Worm (Caenorhabditis elegans): ENCODE data around the gene C06H5.12.
"Not testable (repeated sequence)": the region's sequence is repeated elsewhere in the genome, so short reads cannot be mapped to it uniquely, and the experiment has no call there.

Gene C06H5.12

DNA sequence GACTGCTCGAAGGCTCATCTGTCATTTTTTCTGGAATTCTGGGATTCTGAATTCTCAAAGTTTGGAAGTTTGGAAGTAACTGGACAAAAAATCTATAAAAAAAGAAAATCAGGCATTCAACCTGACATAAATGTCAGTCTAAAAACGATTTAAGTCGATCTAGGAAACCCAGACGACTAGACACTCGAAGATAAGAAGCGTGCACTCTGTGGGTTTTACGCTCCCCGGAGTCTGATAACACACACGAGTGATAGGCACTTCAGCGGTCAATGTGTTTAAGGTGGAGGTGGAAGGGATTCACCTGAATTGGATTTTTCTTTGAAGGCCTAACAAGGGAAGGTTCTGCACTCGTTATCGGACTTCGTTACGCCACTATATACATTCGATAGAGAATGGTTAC is 5.6 kb upstream of the C06H5.12 start, which contains the start of gene C06H5.6:
TSS of gene C06H5.6 (minus strand) at position 46 of the 400 bp plus-strand sequence.
- TF ChIP-seq xnd-1 (tag; optimal IDR thresholded peaks at IDR 0.05) (no peak), ztf-6 (GFP tag; IDR thresholded peaks at IDR 0.05) (no peak), F39B2.1 (GFP tag; IDR thresholded peaks at IDR 0.05) (no peak), rcor-1 (GFP tag; IDR thresholded peaks at IDR 0.05) (no peak), lin-54 (GFP tag; optimal IDR thresholded peaks at IDR 0.05) (no peak), him-1 (tag; optimal IDR thresholded peaks at IDR 0.05) (no peak), D2030.7 (GFP tag; IDR thresholded peaks at IDR 0.05) (no peak), ama-1 (optimal IDR thresholded peaks at IDR 0.05) (no peak), ama-1 (GFP tag; optimal IDR thresholded peaks at IDR 0.05) (no peak), bed-2 (GFP tag; IDR thresholded peaks at IDR 0.05) (no peak), nhr-80 (tag; optimal IDR thresholded peaks at IDR 0.05) (peak; percentile 64), dox-1 (GFP tag; IDR thresholded peaks at IDR 0.05) (0 out of 2 replicates have a peak, but pooled peaks have one; percentile 41), attf-5 (GFP tag; optimal IDR thresholded peaks at IDR 0.05) (no peak), ceh-79 (tag; optimal IDR thresholded peaks at IDR 0.05) (no peak)

- no peak for TF ChIP-seq hsf-1 (GFP tag; IDR thresholded peaks at IDR 0.05)
- no peak for TF ChIP-seq ztf-26 (tag; optimal IDR thresholded peaks at IDR 0.05)
- TF ChIP-seq ztf-25 (GFP tag; IDR thresholded peaks at IDR 0.05), result no peak
- no peak for TF ChIP-seq dpff-1 (tag; optimal IDR thresholded peaks at IDR 0.05)
- no peak for TF ChIP-seq snpc-1.3 (tag; optimal IDR thresholded peaks at IDR 0.05; ENCODE audit: insufficient read depth)
- peak; percentile 50 for TF ChIP-seq nhr-80 (tag; optimal IDR thresholded peaks at IDR 0.05)
- no peak for TF ChIP-seq tlf-1 (GFP tag; optimal IDR thresholded peaks at IDR 0.05)
- no peak for TF ChIP-seq T07F8.4 (tag; optimal IDR thresholded peaks at IDR 0.05)
Measured at ce11 chrV:17891317-17891716, 3.3 kb upstream of the C06H5.12 start.

ce11 chrV:17893959-17894358 is 626 bp upstream of the C06H5.12 start, which contains the start of gene C06H5.11:
Gene C06H5.11 (minus strand): TSS chrV:17894059.
- not testable (repeated sequence) for TF ChIP-seq ztf-18 (tag; optimal IDR thresholded peaks at IDR 0.05); nhr-80 (tag; optimal IDR thresholded peaks at IDR 0.05); lin-26 (GFP tag; IDR thresholded peaks at IDR 0.05)

DNA sequence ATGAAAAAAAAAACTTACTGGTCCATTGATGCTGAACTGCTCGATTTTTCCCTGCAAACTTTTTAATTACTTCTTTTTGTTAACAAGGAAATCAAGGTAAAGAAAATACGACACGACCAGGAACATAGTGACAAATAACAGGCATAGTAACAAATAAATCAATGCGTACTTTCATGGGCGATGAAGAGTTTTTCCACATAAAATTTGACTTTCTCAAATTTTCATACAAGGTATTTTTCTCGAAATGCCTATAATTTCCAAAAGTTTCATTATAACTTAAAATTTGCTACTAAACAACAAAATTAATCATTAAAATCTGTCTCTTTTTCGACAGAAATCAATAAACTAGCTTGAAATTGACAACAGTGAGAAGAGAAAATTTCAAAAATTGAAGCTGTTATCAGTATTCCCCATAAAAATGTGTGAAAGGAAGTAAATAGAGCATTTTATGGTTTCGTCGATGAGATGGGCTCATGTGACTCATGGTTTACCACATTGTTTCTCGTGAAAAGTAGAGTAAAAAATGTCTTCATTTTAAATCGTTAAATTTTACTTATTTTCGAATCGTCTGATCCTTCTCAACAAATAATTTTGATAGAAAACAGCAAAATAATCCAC is 2.3 kb downstream of the C06H5.12 start, which contains the start of gene fbxa-156:
TSS of gene fbxa-156 (minus strand) at position 51 of the 618 bp plus-strand sequence.
- TF ChIP-seq atf-7 (tag; optimal IDR thresholded peaks at IDR 0.05), result no peak
- peak; percentile 1 for TF ChIP-seq nhr-80 (tag; optimal IDR thresholded peaks at IDR 0.05)

ce11 chrV:17897646-17898045 is 3.1 kb downstream of the C06H5.12 start, which contains the start of gene C06H5.13:
Gene C06H5.13 (minus strand): TSS chrV:17897746.
- TF ChIP-seq egl-44 (GFP tag; IDR thresholded peaks at IDR 0.05); rcor-1 (GFP tag; IDR thresholded peaks at IDR 0.05); die-1 (tag; optimal IDR thresholded peaks at IDR 0.05): not testable (repeated sequence)

- TF ChIP-seq ama-1 (optimal IDR thresholded peaks at IDR 0.05), result no peak
- no peak for TF ChIP-seq ama-1 (GFP tag; optimal IDR thresholded peaks at IDR 0.05)
- no peak for TF ChIP-seq pbrm-1 (GFP tag; IDR thresholded peaks at IDR 0.05)
- TF ChIP-seq ceh-40 (GFP tag; IDR thresholded peaks at IDR 0.05), result no peak
- TF ChIP-seq ets-4 (GFP tag; optimal IDR thresholded peaks at IDR 0.05), result no peak
Measured at ce11 chrV:17899503-17899902, 4.9 kb downstream of the C06H5.12 start, which contains the start of gene fbxa-157. Gene fbxa-157 (plus strand): TSS chrV:17899803.

Data from whole organism, young adult.